Fruit fly (Drosophila melanogaster): ENCODE data around the gene CG8641.

Gene CG8641

DNA sequence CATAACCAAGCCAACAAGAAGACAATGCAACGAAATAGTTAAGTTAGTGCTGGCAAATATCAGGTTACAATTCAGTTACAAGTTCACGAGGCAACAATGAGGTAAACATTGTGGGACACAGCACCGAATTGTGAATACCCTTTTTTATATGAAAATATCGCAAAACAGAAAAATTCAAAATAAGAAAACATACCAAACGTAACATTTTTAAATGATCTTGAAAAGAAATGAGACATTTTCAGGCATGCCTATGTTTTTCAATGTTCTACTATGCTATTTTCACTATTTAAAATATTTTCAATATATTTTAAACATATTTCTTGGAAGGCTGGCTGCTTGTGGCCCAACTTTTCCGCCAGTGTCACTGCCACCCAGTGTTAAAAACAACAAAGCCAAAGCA, 26.7 kb upstream of the CG8641 start:
- no peak for TF ChIP-seq cic (GFP tag; optimal IDR thresholded peaks at IDR 0.05)
- no peak for TF ChIP-seq bab1 (GFP tag; optimal IDR thresholded peaks at IDR 0.05)
- TF ChIP-seq CG1620 (GFP tag; optimal IDR thresholded peaks at IDR 0.05) = no peak
- no peak for TF ChIP-seq pad (GFP tag; optimal IDR thresholded peaks at IDR 0.05)
- TF ChIP-seq kay (GFP tag; ENCODE audit: borderline replicate concordance) = no peak
- no peak for TF ChIP-seq Mnt (GFP tag; optimal IDR thresholded peaks at IDR 0.05)
- TF ChIP-seq toe (GFP tag; optimal IDR thresholded peaks at IDR 0.05) = no peak
- TF ChIP-seq CG7101 (tag; optimal IDR thresholded peaks at IDR 0.05) = no peak
- no peak for TF ChIP-seq Crg-1 (GFP tag; optimal IDR thresholded peaks at IDR 0.05)
- TF ChIP-seq Hr96 (GFP tag; optimal IDR thresholded peaks at IDR 0.05) = no peak
- TF ChIP-seq CG33017 (tag; optimal IDR thresholded peaks at IDR 0.05) = no peak
- no peak for TF ChIP-seq Clk (GFP tag; optimal IDR thresholded peaks at IDR 0.05)
- TF ChIP-seq CG5204 (GFP tag; optimal IDR thresholded peaks at IDR 0.05) = no peak
- no peak for TF ChIP-seq ovo (GFP tag; optimal IDR thresholded peaks at IDR 0.05)

DNA sequence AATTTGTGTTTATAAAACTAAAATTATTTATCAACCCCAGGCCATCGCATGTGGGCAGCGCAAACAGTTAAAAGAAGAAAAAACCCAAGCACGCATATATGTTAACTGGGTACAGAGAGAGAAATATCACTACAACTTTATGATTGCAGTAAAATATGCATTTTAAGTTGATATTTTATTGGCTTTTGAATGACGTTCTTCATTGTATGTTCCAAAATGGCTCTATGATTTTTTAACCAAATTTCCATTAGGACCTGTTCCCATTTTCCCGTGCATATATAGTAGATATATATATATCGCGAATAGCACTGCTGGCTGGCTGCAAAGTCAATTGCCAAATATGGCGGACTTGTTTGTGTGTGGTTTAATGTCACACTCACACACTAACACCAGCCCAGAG, 19.3 kb upstream of the CG8641 start:
- TF ChIP-seq CG14711 (tag; optimal IDR thresholded peaks at IDR 0.05) (no peak), CG1620 (GFP tag; optimal IDR thresholded peaks at IDR 0.05) (no peak), kay (GFP tag; ENCODE audit: borderline replicate concordance) (peak; percentile 18), Crg-1 (GFP tag; optimal IDR thresholded peaks at IDR 0.05) (no peak), CG7101 (tag; optimal IDR thresholded peaks at IDR 0.05) (no peak), pad (GFP tag; optimal IDR thresholded peaks at IDR 0.05) (no peak), toe (GFP tag; optimal IDR thresholded peaks at IDR 0.05) (no peak), tj (GFP tag; optimal IDR thresholded peaks at IDR 0.05) (no peak)

DNA sequence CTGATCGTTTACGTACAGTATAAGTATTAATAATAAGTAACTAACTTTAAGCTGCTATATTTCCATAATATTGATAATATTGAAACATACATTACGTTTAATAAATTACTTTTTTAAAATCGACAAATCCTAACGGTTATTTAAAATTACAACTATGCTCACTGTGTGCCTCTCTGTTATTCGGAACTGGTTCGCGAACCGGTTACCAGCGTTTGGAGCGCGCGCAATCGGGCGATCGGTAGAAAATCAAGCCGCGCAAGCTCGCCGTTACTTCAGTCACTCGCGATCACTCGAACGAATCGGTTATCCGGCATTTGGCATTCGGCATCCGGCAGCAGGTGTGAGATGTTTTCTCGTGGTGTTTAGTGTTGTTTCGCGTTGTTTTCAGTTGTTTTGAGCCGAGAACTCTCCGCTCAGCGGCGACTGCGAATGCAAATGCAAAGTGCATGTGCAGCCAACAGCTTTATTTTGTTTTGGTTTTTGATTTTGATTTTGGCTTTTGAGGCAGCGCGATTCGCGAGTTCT, 17.3 kb upstream of the CG8641 start, which contains the start of gene form3:
form3 (plus strand) TSS at position 271 of the 525 bp plus-strand sequence.
- TF ChIP-seq Mnt (GFP tag; optimal IDR thresholded peaks at IDR 0.05) = no peak
- no peak for TF ChIP-seq bab1 (GFP tag; optimal IDR thresholded peaks at IDR 0.05)
- TF ChIP-seq kay (GFP tag; ENCODE audit: borderline replicate concordance) = no peak
- no peak for TF ChIP-seq CG7045 (GFP tag; optimal IDR thresholded peaks at IDR 0.05)
- TF ChIP-seq toe (GFP tag; optimal IDR thresholded peaks at IDR 0.05) = no peak
- no peak for TF ChIP-seq CG1620 (GFP tag; optimal IDR thresholded peaks at IDR 0.05)
- TF ChIP-seq cic (GFP tag; optimal IDR thresholded peaks at IDR 0.05) = no peak
- TF ChIP-seq CG11617 (GFP tag; optimal IDR thresholded peaks at IDR 0.05) = no peak
- TF ChIP-seq cnc (optimal IDR thresholded peaks at IDR 0.05) = no peak
- TF ChIP-seq CG14711 (tag; optimal IDR thresholded peaks at IDR 0.05) = no peak
- no peak for TF ChIP-seq CG33017 (tag; optimal IDR thresholded peaks at IDR 0.05)
- TF ChIP-seq pad (GFP tag; optimal IDR thresholded peaks at IDR 0.05) = no peak

DNA sequence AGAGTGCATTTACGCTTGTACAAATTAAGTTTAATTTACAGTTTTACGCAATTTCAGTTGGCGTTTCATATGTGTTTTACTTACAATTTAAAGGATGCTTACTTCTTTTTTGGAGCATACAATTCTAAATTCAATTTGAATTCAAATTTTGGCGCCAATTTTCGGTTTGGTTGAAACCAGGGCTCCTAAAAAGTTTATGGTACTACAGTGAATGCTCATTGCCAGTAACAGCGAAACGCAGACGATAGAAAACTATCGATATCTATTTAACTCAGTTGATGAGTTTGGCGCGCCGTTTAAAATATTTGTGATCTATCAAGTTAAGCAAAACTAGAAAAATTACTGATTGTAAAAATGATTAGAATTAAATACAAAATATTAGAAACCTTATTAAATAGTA, 16.8 kb upstream of the CG8641 start:
- TF ChIP-seq CG1620 (GFP tag; optimal IDR thresholded peaks at IDR 0.05) (no peak), CG33017 (tag; optimal IDR thresholded peaks at IDR 0.05) (no peak), pad (GFP tag; optimal IDR thresholded peaks at IDR 0.05) (no peak), CG12768 (GFP tag; optimal IDR thresholded peaks at IDR 0.05) (no peak)

DNA sequence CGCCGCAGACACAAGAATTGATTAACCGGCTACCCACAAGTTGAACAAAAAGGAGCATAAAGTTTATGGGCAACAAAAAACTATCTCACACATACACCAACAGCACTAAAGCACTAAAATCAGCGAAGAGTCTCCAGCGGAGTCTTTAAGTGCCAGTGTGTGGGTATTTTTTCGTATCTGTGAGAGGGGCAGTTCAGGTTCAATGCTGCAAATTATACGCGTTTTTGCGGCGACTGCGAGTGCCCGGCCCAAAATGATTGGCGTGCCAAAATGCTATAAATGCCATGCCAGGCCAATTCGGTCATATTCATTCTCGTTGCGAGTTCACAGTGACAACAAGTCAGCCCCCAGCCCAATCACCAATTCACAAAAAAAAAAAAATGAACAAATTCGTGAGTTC, 15.6 kb upstream of the CG8641 start, which contains the start of gene Cpr65Ec:
Cpr65Ec (plus strand) TSS at position 301 of the 400 bp plus-strand sequence.
- TF ChIP-seq CG14711 (tag; optimal IDR thresholded peaks at IDR 0.05) = no peak
- TF ChIP-seq CG7101 (tag; optimal IDR thresholded peaks at IDR 0.05) = no peak
- no peak for TF ChIP-seq Crg-1 (GFP tag; optimal IDR thresholded peaks at IDR 0.05)
- TF ChIP-seq CG33017 (tag; optimal IDR thresholded peaks at IDR 0.05) = no peak
- no peak for TF ChIP-seq CG11617 (GFP tag; optimal IDR thresholded peaks at IDR 0.05)
- no peak for TF ChIP-seq cnc (optimal IDR thresholded peaks at IDR 0.05)
- TF ChIP-seq tj (GFP tag; optimal IDR thresholded peaks at IDR 0.05) = no peak
- no peak for TF ChIP-seq Mnt (GFP tag; optimal IDR thresholded peaks at IDR 0.05)
- no peak for TF ChIP-seq kay (GFP tag; ENCODE audit: borderline replicate concordance)
- no peak for TF ChIP-seq CG12768 (GFP tag; optimal IDR thresholded peaks at IDR 0.05)
- TF ChIP-seq cic (GFP tag; optimal IDR thresholded peaks at IDR 0.05) = no peak
- no peak for TF ChIP-seq pad (GFP tag; optimal IDR thresholded peaks at IDR 0.05)
- TF ChIP-seq Clk (GFP tag; optimal IDR thresholded peaks at IDR 0.05) = no peak
- TF ChIP-seq CG1620 (GFP tag; optimal IDR thresholded peaks at IDR 0.05) = no peak
- TF ChIP-seq CG7045 (GFP tag; optimal IDR thresholded peaks at IDR 0.05) = no peak
- no peak for TF ChIP-seq toe (GFP tag; optimal IDR thresholded peaks at IDR 0.05)
- no peak for TF ChIP-seq CG5204 (GFP tag; optimal IDR thresholded peaks at IDR 0.05)
- no peak for TF ChIP-seq Hr96 (GFP tag; optimal IDR thresholded peaks at IDR 0.05)
- no peak for TF ChIP-seq bab1 (GFP tag; optimal IDR thresholded peaks at IDR 0.05)

DNA sequence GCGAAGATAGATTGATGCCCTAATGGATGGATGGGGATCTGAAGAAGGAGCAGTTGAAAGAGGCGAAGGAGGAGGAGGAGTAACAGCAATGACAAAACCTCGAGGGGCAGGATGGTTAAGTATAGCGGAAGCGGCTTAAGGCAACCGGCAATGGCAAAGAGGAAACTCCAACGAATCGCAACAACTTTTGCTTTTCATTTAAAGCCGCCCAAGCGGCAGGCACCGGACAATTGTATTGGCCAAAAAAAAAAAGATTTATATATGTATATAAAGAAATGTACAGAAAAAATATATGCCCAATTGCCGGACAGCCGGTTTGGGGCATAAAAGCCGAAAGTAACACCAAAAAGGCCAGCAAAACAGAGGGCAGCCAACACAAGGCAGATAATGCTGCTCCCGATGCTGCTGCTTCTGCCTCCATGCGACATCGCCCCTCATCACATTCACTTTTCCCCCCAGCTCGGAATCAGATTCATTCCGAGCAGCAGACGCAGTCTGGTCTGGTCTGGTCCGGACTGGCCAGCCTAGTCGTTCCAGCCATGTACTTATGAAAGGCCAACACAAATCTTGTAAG, 14.2 kb upstream of the CG8641 start:
- no peak for TF ChIP-seq CG7101 (tag; optimal IDR thresholded peaks at IDR 0.05)
- TF ChIP-seq CG1620 (GFP tag; optimal IDR thresholded peaks at IDR 0.05) = no peak
- no peak for TF ChIP-seq kay (GFP tag; ENCODE audit: borderline replicate concordance)
- no peak for TF ChIP-seq pad (GFP tag; optimal IDR thresholded peaks at IDR 0.05)
- no peak for TF ChIP-seq ovo (GFP tag; optimal IDR thresholded peaks at IDR 0.05)
- TF ChIP-seq CG14711 (tag; optimal IDR thresholded peaks at IDR 0.05) = no peak
- no peak for TF ChIP-seq CG12768 (GFP tag; optimal IDR thresholded peaks at IDR 0.05)
- no peak for TF ChIP-seq bab1 (GFP tag; optimal IDR thresholded peaks at IDR 0.05)
- no peak for TF ChIP-seq toe (GFP tag; optimal IDR thresholded peaks at IDR 0.05)
- no peak for TF ChIP-seq cic (GFP tag; optimal IDR thresholded peaks at IDR 0.05)
- TF ChIP-seq CG7045 (GFP tag; optimal IDR thresholded peaks at IDR 0.05) = no peak
- no peak for TF ChIP-seq CG33017 (tag; optimal IDR thresholded peaks at IDR 0.05)
- no peak for TF ChIP-seq Clk (GFP tag; optimal IDR thresholded peaks at IDR 0.05)
- TF ChIP-seq Crg-1 (GFP tag; optimal IDR thresholded peaks at IDR 0.05) = no peak
- no peak for TF ChIP-seq Mnt (GFP tag; optimal IDR thresholded peaks at IDR 0.05)
- TF ChIP-seq cnc (optimal IDR thresholded peaks at IDR 0.05) = no peak
- no peak for TF ChIP-seq tj (GFP tag; optimal IDR thresholded peaks at IDR 0.05)
- no peak for TF ChIP-seq CG11617 (GFP tag; optimal IDR thresholded peaks at IDR 0.05)

Data from whole organism, adult.